Fruit fly (Drosophila melanogaster): Measurements from ENCODE around the gene CG13398.

CG13398 gene

DNA sequence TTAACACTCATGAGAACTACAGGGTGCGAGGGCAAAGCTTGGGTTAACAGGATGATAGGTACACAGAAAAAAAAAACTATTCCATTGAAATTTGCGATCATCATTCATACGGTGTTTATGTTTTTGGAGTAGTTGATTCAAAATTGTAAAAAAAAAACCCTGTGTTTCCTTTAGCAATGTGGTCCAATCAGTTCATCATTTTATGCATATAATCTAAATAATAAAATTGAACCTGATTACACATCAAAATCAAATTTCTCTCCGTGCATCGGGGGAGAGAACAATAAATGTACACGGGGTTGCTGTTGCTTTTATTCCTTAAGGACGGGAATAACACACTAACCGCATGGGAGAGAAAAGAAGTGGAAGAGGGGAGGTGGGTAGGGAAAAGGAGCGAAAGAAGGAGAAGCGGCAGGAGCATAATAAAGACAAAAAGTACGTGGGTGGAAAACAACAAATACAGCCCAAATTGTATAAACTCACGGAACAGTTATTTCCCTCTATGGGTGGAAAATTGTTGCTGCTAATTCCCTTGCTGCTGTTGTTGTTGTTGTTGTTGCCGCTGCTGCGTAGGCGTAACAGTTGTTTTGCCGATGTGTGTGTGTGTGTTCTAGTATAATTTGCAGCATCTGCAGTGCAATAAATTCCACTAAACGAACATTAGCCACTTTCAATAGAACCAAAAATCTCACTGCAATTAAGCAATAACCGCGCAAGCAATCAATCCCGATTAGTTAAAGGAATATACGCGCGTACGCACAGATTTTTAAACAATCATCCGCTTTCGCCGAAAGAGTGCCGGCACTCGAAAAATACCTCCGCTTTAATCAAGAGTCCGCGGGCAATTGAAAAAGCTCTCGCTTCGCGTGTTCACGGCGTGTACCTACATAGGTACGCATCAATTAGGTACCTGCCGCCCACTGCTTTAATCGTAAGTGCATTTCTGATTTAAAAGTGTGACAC is 48.4 kb upstream of the CG13398 start, which contains the start of gene Agpat2 (continued):
- TF ChIP-seq CG12769 (tag; optimal IDR thresholded peaks at IDR 0.05) (peak; percentile 72), pzg (GFP tag; optimal IDR thresholded peaks at IDR 0.05) (no peak), CG14965 (GFP tag; optimal IDR thresholded peaks at IDR 0.05; ENCODE audit: borderline replicate concordance) (no peak), sob (GFP tag; IDR thresholded peaks at IDR 0.05) (peak; percentile 76), D19A (tag; optimal IDR thresholded peaks at IDR 0.05) (peak; percentile 72), vfl (GFP tag; optimal IDR thresholded peaks at IDR 0.05) (peak; percentile 67), CG17186 (GFP tag; optimal IDR thresholded peaks at IDR 0.05) (peak; percentile 30), BtbVII (GFP tag; optimal IDR thresholded peaks at IDR 0.05) (peak; percentile 82), CG4404 (GFP tag; IDR thresholded peaks at IDR 0.05) (peak; percentile 58), kay (GFP tag; optimal IDR thresholded peaks at IDR 0.05) (peak; percentile 62), zfh2 (GFP tag; optimal IDR thresholded peaks at IDR 0.05) (peak; percentile 60), CG13424 (tag; optimal IDR thresholded peaks at IDR 0.05) (peak; percentile 88), pnt (GFP tag; optimal IDR thresholded peaks at IDR 0.05) (peak; percentile 83), CG16779 (GFP tag; IDR thresholded peaks at IDR 0.05) (no peak), Trl (optimal IDR thresholded peaks at IDR 0.05) (no peak), Trl (GFP tag; optimal IDR thresholded peaks at IDR 0.05) (peak; percentile 78), Doc3 (GFP tag; IDR thresholded peaks at IDR 0.05; ENCODE audit: partially characterized antibody) (no peak), ap (GFP tag; IDR thresholded peaks at IDR 0.05) (peak; percentile 69), zfh1 (GFP tag; IDR thresholded peaks at IDR 0.05) (peak; percentile 81), TFAM (GFP tag; optimal IDR thresholded peaks at IDR 0.05) (peak; percentile 19), CG4424 (GFP tag; optimal IDR thresholded peaks at IDR 0.05) (peak; percentile 86), dmrt99B (tag; optimal IDR thresholded peaks at IDR 0.05) (peak; percentile 93), shn (GFP tag; optimal IDR thresholded peaks at IDR 0.05) (peak; percentile 76), Ets65A (GFP tag) (peak; percentile 96), wek (GFP tag; optimal IDR thresholded peaks at IDR 0.05) (no peak), HmgD (GFP tag; optimal IDR thresholded peaks at IDR 0.05) (peak; percentile 20), B-H1 (GFP tag; IDR thresholded peaks at IDR 0.05) (peak; percentile 59), ash1 (GFP tag; optimal IDR thresholded peaks at IDR 0.05) (no peak), CG31441 (GFP tag; IDR thresholded peaks at IDR 0.05) (peak; percentile 88), Sox102F (GFP tag; optimal IDR thresholded peaks at IDR 0.05) (peak; percentile 86), Nf-YA (GFP tag; IDR thresholded peaks at IDR 0.05) (peak; percentile 61; the same call in 1 of the 2 replicates), sc (optimal IDR thresholded peaks at IDR 0.05) (no peak), sc (GFP tag; optimal IDR thresholded peaks at IDR 0.05) (peak; percentile 80), CG8281 (tag; optimal IDR thresholded peaks at IDR 0.05) (peak; percentile 56), Awh (GFP tag; IDR thresholded peaks at IDR 0.05) (peak; percentile 51; the same call in 1 of the 2 replicates), Atf3 (GFP tag; optimal IDR thresholded peaks at IDR 0.05) (peak; percentile 59), her (GFP tag; optimal IDR thresholded peaks at IDR 0.05) (peak; percentile 57), CG34376 (GFP tag; optimal IDR thresholded peaks at IDR 0.05) (peak; percentile 62), Ets97D (GFP tag; optimal IDR thresholded peaks at IDR 0.05) (peak; percentile 60), CG7987 (GFP tag; optimal IDR thresholded peaks at IDR 0.05) (peak; percentile 40), CG18619 (GFP tag; optimal IDR thresholded peaks at IDR 0.05) (peak; percentile 78), CG11560 (tag; IDR thresholded peaks at IDR 0.05) (peak; percentile 59; the same call in 2 of the 3 replicates), CG8089 (GFP tag; optimal IDR thresholded peaks at IDR 0.05) (peak; percentile 77), CG18476 (GFP tag; optimal IDR thresholded peaks at IDR 0.05) (peak; percentile 85), fd102C (GFP tag; optimal IDR thresholded peaks at IDR 0.05) (no peak), mirr (GFP tag; optimal IDR thresholded peaks at IDR 0.05) (peak; percentile 10), CG7556 (GFP tag; optimal IDR thresholded peaks at IDR 0.05) (peak; percentile 90), CG5180 (GFP tag; optimal IDR thresholded peaks at IDR 0.05) (peak; percentile 63), MTF-1 (GFP tag; optimal IDR thresholded peaks at IDR 0.05; ENCODE audit: borderline replicate concordance) (peak; percentile 70)

All from whole organism, embryonic.